Worm (Caenorhabditis elegans): ENCODE measurements around the gene chil-4.
"Not testable (repeated sequence)": the region's sequence is repeated elsewhere in the genome, so short reads cannot be mapped to it uniquely, and the experiment has no call there.

- not testable (repeated sequence) for TF ChIP-seq dao-5, him-1 (tag; optimal IDR thresholded peaks at IDR 0.05)
Measured at ce11 chrII:9866378-9866777, 10.9 kb upstream of the chil-4 start, which contains the start of gene chil-1.

Data from whole organism, L4/young adult.